Worm (Caenorhabditis elegans) whole organism, L4 larva: ENCODE measurements around the gene evl-18.
"Not testable (repeated sequence)": the region's sequence is repeated elsewhere in the genome, so short reads cannot be mapped to it uniquely, and the experiment has no call there.

Experiments
- aha-1 ChIP-seq: fragments of 150-350 bp; peaks from one replicate; lab custom pipeline; 2014; ENCODE audit warnings: missing biosample characterization, missing genetic modification characterization
- dpl-1 ChIP-seq: fragments of 150-350 bp; optimal IDR thresholded peaks from 2 replicates; lab custom pipeline; 2014; ENCODE audit warnings: missing biosample characterization, missing genetic modification reagents, missing genetic modification characterization
- fos-1 ChIP-seq: fragments of 150-350 bp; optimal IDR thresholded peaks from 2 replicates; lab custom pipeline; 2014; ENCODE audit warnings: missing biosample characterization, missing genetic modification characterization
- mdl-1 ChIP-seq, 2 experiments: fragments of 150-350 bp in 1 of 2; sonication (generic microtip) in 1 of 2; optimal IDR thresholded peaks; 2 replicates each; lab custom pipeline; 2014 to 2017; ENCODE audit warnings: missing biosample characterization in 2 of 2, missing genetic modification characterization in 2 of 2
- saeg-2 ChIP-seq: fragments of 200-800 bp; sonication (Bioruptor generic); IDR thresholded peaks from 2 replicates; pipeline ENCODE4 v1.3.6; 2022; ENCODE audit warnings: missing genetic modification reagents, missing genetic modification characterization, missing compliant biosample characterization
- set-16 ChIP-seq: fragments of 200-800 bp; sonication (Bioruptor generic); IDR thresholded peaks from 2 replicates; pipeline ENCODE4 v1.3.6; 2022; ENCODE audit warnings: missing genetic modification reagents, missing genetic modification characterization, missing compliant biosample characterization
- snpc-4 ChIP-seq: fragments of 150-350 bp; optimal IDR thresholded peaks from 2 replicates; lab custom pipeline; 2014; ENCODE audit warnings: missing biosample characterization, missing genetic modification characterization

- not testable (repeated sequence) for TF ChIP-seq fos-1 (tag; lab: Kevin White, UChicago); snpc-4; mdl-1 (tag; optimal IDR thresholded peaks at IDR 0.05; lab: Kevin White, UChicago); saeg-2 (GFP tag; lab: Robert Waterston, UW); aha-1 (tag; lab: Kevin White, UChicago); dpl-1 (GFP tag; lab: Kevin White, UChicago)
- TF ChIP-seq set-16 (GFP tag; lab: Robert Waterston, UW), result peak; percentile 42
Measured at ce11 chrIII:3770370-3770769, 35.5 kb upstream of the evl-18 start.
